Comparison of ENCODE assay signal across 5 worm cellular contexts in genomic region chrX:3733321-3733720, ce11.
TF ChIP-seq lines count a peak whose summit lies in the region.

No protein-coding gene starts in this region.

TF ChIP-seq in whole organism, L1 larva, 84 proteins besides CTCF, POLR2A, EP300 and RAD21 (continues in another document):
- TF ChIP-seq nhr-85 (tag; lab: Kevin White, UChicago) (no peak), efl-1 (optimal IDR thresholded peaks at IDR 0.05; lab: Kevin White, UChicago) (no peak), efl-1 (GFP tag; optimal IDR thresholded peaks at IDR 0.05 in 1 of 2; lab: Kevin White, UChicago) (peak in 1 of 2 experiments; percentile 4), nhr-71 (tag; optimal IDR thresholded peaks at IDR 0.05; lab: Kevin White, UChicago) (peak; percentile 30), vab-15 (tag; optimal IDR thresholded peaks at IDR 0.05; lab: Kevin White, UChicago) (no peak), rnt-1 (tag; optimal IDR thresholded peaks at IDR 0.05; lab: Kevin White, UChicago) (peak; percentile 64), isw-1 (GFP tag; IDR thresholded peaks at IDR 0.05; lab: Robert Waterston, UW) (no peak), C04F5.9 (tag; optimal IDR thresholded peaks at IDR 0.05; lab: Kevin White, UChicago) (no peak), grh-1 (GFP tag; IDR thresholded peaks at IDR 0.05; lab: Robert Waterston, UW) (no peak), ceh-82 (tag; optimal IDR thresholded peaks at IDR 0.05; lab: Kevin White, UChicago) (no peak), pag-3 (tag; optimal IDR thresholded peaks at IDR 0.05; lab: Kevin White, UChicago; ENCODE audit: borderline replicate concordance, insufficient read depth) (peak; percentile 25), aly-2 (tag; optimal IDR thresholded peaks at IDR 0.05; lab: Kevin White, UChicago) (no peak), dsc-1 (tag; optimal IDR thresholded peaks at IDR 0.05; lab: Kevin White, UChicago) (peak; percentile 16), egl-27 (tag; optimal IDR thresholded peaks at IDR 0.05; lab: Kevin White, UChicago) (no peak), alr-1 (tag; optimal IDR thresholded peaks at IDR 0.05; lab: Kevin White, UChicago; ENCODE audit: borderline replicate concordance) (no peak), lin-14 (GFP tag; optimal IDR thresholded peaks at IDR 0.05; lab: Kevin White, UChicago) (peak; percentile 66), nhr-19 (GFP tag; conservative IDR thresholded peaks at IDR 0.05; lab: Robert Waterston, UW) (peak; percentile 7; the same call in 1 of the 2 replicates), unc-130 (tag; optimal IDR thresholded peaks at IDR 0.05; lab: Kevin White, UChicago) (no peak)

TF ChIP-seq in whole organism, L2 larva, 48 proteins besides CTCF, POLR2A, EP300 and RAD21:
- no peak for TF ChIP-seq nhr-11 (tag; optimal IDR thresholded peaks at IDR 0.05; lab: Kevin White, UChicago)
- no peak for TF ChIP-seq mbf-1 (tag; optimal IDR thresholded peaks at IDR 0.05; lab: Kevin White, UChicago)
- TF ChIP-seq F13H6.1 (tag; optimal IDR thresholded peaks at IDR 0.05; lab: Kevin White, UChicago), result peak; percentile 18
- TF ChIP-seq blmp-1 (tag; optimal IDR thresholded peaks at IDR 0.05; lab: Kevin White, UChicago; ENCODE audit: insufficient read depth), result no peak
- no peak for TF ChIP-seq Y55F3AM.14 (GFP tag; optimal IDR thresholded peaks at IDR 0.05; lab: Kevin White, UChicago)
- TF ChIP-seq nhr-6 (tag; optimal IDR thresholded peaks at IDR 0.05; lab: Kevin White, UChicago), result no peak
- no peak for TF ChIP-seq nhr-77 (tag; optimal IDR thresholded peaks at IDR 0.05; lab: Kevin White, UChicago)

TF ChIP-seq in whole organism, L4 larva, 104 proteins besides CTCF, POLR2A, EP300 and RAD21 (continues in another document):
- TF ChIP-seq T20F7.1 (GFP tag; optimal IDR thresholded peaks at IDR 0.05; lab: Kevin White, UChicago), result no peak
- no peak for TF ChIP-seq nhr-10 (tag; optimal IDR thresholded peaks at IDR 0.05; lab: Kevin White, UChicago)
- TF ChIP-seq nhr-77 (tag; optimal IDR thresholded peaks at IDR 0.05; lab: Kevin White, UChicago), result no peak
- no peak for TF ChIP-seq attf-4 (tag; optimal IDR thresholded peaks at IDR 0.05; lab: Kevin White, UChicago)
- TF ChIP-seq dve-1 (tag; optimal IDR thresholded peaks at IDR 0.05; lab: Kevin White, UChicago; ENCODE audit: insufficient read depth), result no peak
- TF ChIP-seq ctbp-1 (GFP tag; IDR thresholded peaks at IDR 0.05; lab: Robert Waterston, UW), result no peak
- TF ChIP-seq zag-1 (tag; optimal IDR thresholded peaks at IDR 0.05; lab: Kevin White, UChicago), result no peak
- TF ChIP-seq unc-62 (GFP tag; optimal IDR thresholded peaks at IDR 0.05 in 1 of 2; lab: Kevin White, UChicago), result peak in 1 of 2 experiments; percentile 21
- TF ChIP-seq unc-62 (tag; optimal IDR thresholded peaks at IDR 0.05; lab: Kevin White, UChicago), result no peak
- no peak for TF ChIP-seq mdt-29 (GFP tag; IDR thresholded peaks at IDR 0.05; lab: Robert Waterston, UW)
- TF ChIP-seq saeg-2 (GFP tag; IDR thresholded peaks at IDR 0.05; lab: Robert Waterston, UW), result no peak
- TF ChIP-seq nhr-237 (tag; optimal IDR thresholded peaks at IDR 0.05; lab: Kevin White, UChicago), result no peak
- TF ChIP-seq lin-39 (tag; optimal IDR thresholded peaks at IDR 0.05; lab: Kevin White, UChicago), result no peak
- no peak for TF ChIP-seq mep-1 (tag; optimal IDR thresholded peaks at IDR 0.05; lab: Kevin White, UChicago)
- no peak for TF ChIP-seq nhr-6 (tag; optimal IDR thresholded peaks at IDR 0.05; lab: Kevin White, UChicago)
- peak in 1 of 2 experiments; percentile 54 for TF ChIP-seq daf-16 (GFP tag; optimal IDR thresholded peaks at IDR 0.05; lab: Kevin White, UChicago)
- TF ChIP-seq daf-16 (tag; optimal IDR thresholded peaks at IDR 0.05; lab: Kevin White, UChicago), result no peak
- TF ChIP-seq sdz-12 (GFP tag; optimal IDR thresholded peaks at IDR 0.05; lab: Kevin White, UChicago), result no peak
- TF ChIP-seq snpc-4 (tag; optimal IDR thresholded peaks at IDR 0.05; lab: Kevin White, UChicago), result no peak
- no peak for TF ChIP-seq madf-9 (GFP tag; conservative IDR thresholded peaks at IDR 0.05; lab: Robert Waterston, UW)
- no peak for TF ChIP-seq mxl-2 (GFP tag; conservative IDR thresholded peaks at IDR 0.05; lab: Robert Waterston, UW)
- no peak for TF ChIP-seq zfp-2 (tag; optimal IDR thresholded peaks at IDR 0.05; lab: Kevin White, UChicago)
- TF ChIP-seq nhr-41 (GFP tag; IDR thresholded peaks at IDR 0.05; lab: Robert Waterston, UW), result no peak
- TF ChIP-seq arid-1 (GFP tag; conservative IDR thresholded peaks at IDR 0.05; lab: Robert Waterston, UW), result no peak

TF ChIP-seq in whole organism, late embryonic, 69 proteins besides CTCF, POLR2A, EP300 and RAD21:
- peak; percentile 1 for TF ChIP-seq tbx-2 (tag; optimal IDR thresholded peaks at IDR 0.05; lab: Kevin White, UChicago)
- TF ChIP-seq ahr-1 (tag; optimal IDR thresholded peaks at IDR 0.05; lab: Kevin White, UChicago), result no peak
- peak; percentile 58 for TF ChIP-seq ceh-18 (tag; optimal IDR thresholded peaks at IDR 0.05; lab: Kevin White, UChicago)
- peak; percentile 32 for TF ChIP-seq rnt-1 (tag; optimal IDR thresholded peaks at IDR 0.05; lab: Kevin White, UChicago)

TF ChIP-seq in whole organism, mixed stage, embryonic, 35 proteins besides CTCF, POLR2A, EP300 and RAD21:
- peak; percentile 73 for TF ChIP-seq hlh-1 (tag; optimal IDR thresholded peaks at IDR 0.05; lab: Kevin White, UChicago)
- no peak for TF ChIP-seq lsy-2 (tag; optimal IDR thresholded peaks at IDR 0.05; lab: Kevin White, UChicago)
TF ChIP-seq in whole organism, mixed stage, embryonic: peak in this region for 1.
